Fruit fly (Drosophila melanogaster) whole organism, pupa: ENCODE results near the gene EMC3.

Experiments
- CG14655 ChIP-seq: fragments of 200-800 bp; sonication (Bioruptor generic); optimal IDR thresholded peaks from 3 replicates; lab custom pipeline; 2017; ENCODE audit warnings: mild to moderate bottlenecking, missing biosample characterization, missing genetic modification reagents, missing genetic modification characterization
- CG15710 ChIP-seq: fragments of 200-800 bp; sonication (Bioruptor generic); optimal IDR thresholded peaks from 2 replicates; lab custom pipeline; 2018; ENCODE audit warnings: missing biosample characterization, mild to moderate bottlenecking, missing genetic modification characterization, moderate library complexity
- CG8159 ChIP-seq: fragments of 200-800 bp; sonication (Bioruptor generic); optimal IDR thresholded peaks from 3 replicates; lab custom pipeline; 2018; ENCODE audit warnings: missing biosample characterization, mild to moderate bottlenecking, missing genetic modification characterization, moderate library complexity
- Pif1A ChIP-seq: fragments of 200-800 bp; sonication (Bioruptor generic); optimal IDR thresholded peaks from 3 replicates; lab custom pipeline; 2016; ENCODE audit warnings: missing biosample characterization, missing genetic modification characterization
- Pif1B ChIP-seq: fragments of 200-800 bp; sonication (Bioruptor generic); optimal IDR thresholded peaks from 3 replicates; lab custom pipeline; 2016; ENCODE audit warnings: missing biosample characterization, missing genetic modification characterization
- gl ChIP-seq: fragments of 200-800 bp; sonication (Bioruptor generic); optimal IDR thresholded peaks from 2 replicates; lab custom pipeline; 2018; ENCODE audit warnings: missing biosample characterization, mild to moderate bottlenecking, missing genetic modification characterization

- no peak for TF ChIP-seq CG14655 (GFP tag; lab: Kevin White, UChicago)
- no peak for TF ChIP-seq Pif1A (GFP tag; lab: Kevin White, UChicago)
- no peak for TF ChIP-seq CG8159 (tag; lab: Kevin White, UChicago)
- no peak for TF ChIP-seq CG15710 (tag; lab: Kevin White, UChicago)
- TF ChIP-seq gl (tag; lab: Kevin White, UChicago), result no peak
- TF ChIP-seq Pif1B, result no peak
Observed at dm6 chr2L:10693018-10693417, 39.2 kb downstream of the EMC3 start.
